Worm (Caenorhabditis elegans): ENCODE measurements around the gene srtx-1.

ce11 chrIV:7393700-7394099 is 27.3 kb upstream of the srtx-1 start, which contains the start of gene pitr-1:
- TF ChIP-seq T22C8.4 (GFP tag; IDR thresholded peaks at IDR 0.05) (no peak), klf-2 (GFP tag; conservative IDR thresholded peaks at IDR 0.05) (no peak), ztf-23 (GFP tag; IDR thresholded peaks at IDR 0.05) (no peak), flt-1 (GFP tag; IDR thresholded peaks at IDR 0.05) (no peak), ref-1 (GFP tag; conservative IDR thresholded peaks at IDR 0.05) (no peak), tab-1 (GFP tag; IDR thresholded peaks at IDR 0.05) (no peak)
